Worm (Caenorhabditis elegans) whole organism, L3 larva: ENCODE data around the gene srab-6.

Experiments
- R02D3.7 ChIP-seq: fragments of 150-350 bp; optimal IDR thresholded peaks from 2 replicates; lab custom pipeline; 2014; ENCODE audit warnings: missing biosample characterization, missing genetic modification characterization
- ZK546.5 ChIP-seq: sonication (generic microtip); optimal IDR thresholded peaks from 2 replicates; lab custom pipeline; 2017; ENCODE audit warnings: missing biosample characterization, missing genetic modification characterization
- ceh-16 ChIP-seq: sonication (generic microtip); optimal IDR thresholded peaks from 2 replicates; lab custom pipeline; 2017; ENCODE audit warnings: missing biosample characterization, missing genetic modification characterization
- ceh-82 ChIP-seq: fragments of 150-350 bp; optimal IDR thresholded peaks from 2 replicates; lab custom pipeline; 2014; ENCODE audit warnings: missing biosample characterization, missing genetic modification characterization
- ceh-9 ChIP-seq: sonication (generic microtip); optimal IDR thresholded peaks from 2 replicates; lab custom pipeline; 2018; ENCODE audit warnings: missing biosample characterization, missing genetic modification characterization
- daf-12 ChIP-seq: fragments of 150-350 bp; optimal IDR thresholded peaks from 2 replicates; lab custom pipeline; 2014; ENCODE audit warnings: missing biosample characterization, missing genetic modification reagents, missing genetic modification characterization
- egl-27 ChIP-seq: sonication (generic microtip); optimal IDR thresholded peaks from 4 replicates; lab custom pipeline; 2017; ENCODE audit warnings: missing biosample characterization, missing genetic modification reagents, missing genetic modification characterization
- egl-5 ChIP-seq: fragments of 150-350 bp; optimal IDR thresholded peaks from 2 replicates; lab custom pipeline; 2017; ENCODE audit warnings: missing biosample characterization, missing genetic modification reagents, missing genetic modification characterization, inconsistent platforms
- elt-2 ChIP-seq: sonication (generic microtip); optimal IDR thresholded peaks from 2 replicates; lab custom pipeline; 2016; ENCODE audit warnings: missing genetic modification reagents, mild to moderate bottlenecking, missing genetic modification characterization, missing compliant biosample characterization
- elt-3 ChIP-seq, 3 experiments: fragments of 150-350 bp in 1 of 3; sonication (generic microtip) in 2 of 3; optimal IDR thresholded peaks; 2 replicates in 2 of 3; 4 replicates in 1 of 3; lab custom pipeline; 2014 to 2017; ENCODE audit warnings: missing biosample characterization in 3 of 3, missing genetic modification characterization in 3 of 3
- fkh-10 ChIP-seq: sonication (generic microtip); optimal IDR thresholded peaks from 2 replicates; lab custom pipeline; 2017; ENCODE audit warnings: missing biosample characterization, missing genetic modification reagents, missing genetic modification characterization
- hmg-11 ChIP-seq: sonication (generic microtip); optimal IDR thresholded peaks from 2 replicates; lab custom pipeline; 2016; ENCODE audit warnings: missing genetic modification characterization, missing compliant biosample characterization
- jun-1 ChIP-seq: fragments of 150-350 bp; optimal IDR thresholded peaks from 2 replicates; lab custom pipeline; 2014; ENCODE audit warnings: missing biosample characterization, missing genetic modification reagents, missing genetic modification characterization
- lin-15B ChIP-seq: fragments of 150-350 bp; optimal IDR thresholded peaks from 2 replicates; lab custom pipeline; 2014; ENCODE audit warnings: missing biosample characterization, missing genetic modification characterization
- lin-39 ChIP-seq: fragments of 150-350 bp; optimal IDR thresholded peaks from 2 replicates; lab custom pipeline; 2018; ENCODE audit warnings: missing biosample characterization, missing genetic modification reagents, missing genetic modification characterization
- lsy-12 ChIP-seq: sonication (generic microtip); optimal IDR thresholded peaks from 2 replicates; lab custom pipeline; 2016; ENCODE audit warnings: mild to moderate bottlenecking, missing genetic modification characterization, missing compliant biosample characterization
- nfya-1 ChIP-seq: sonication (generic microtip); optimal IDR thresholded peaks from 2 replicates; lab custom pipeline; 2017; ENCODE audit warnings: missing genetic modification characterization, mild to moderate bottlenecking, missing compliant biosample characterization, antibody characterized with exemption, moderate library complexity; ENCODE audit not compliant: insufficient read depth
- nhr-11 ChIP-seq: fragments of 150-350 bp; optimal IDR thresholded peaks from 2 replicates; lab custom pipeline; 2014; ENCODE audit warnings: missing biosample characterization, missing genetic modification characterization
- nhr-12 ChIP-seq: fragments of 150-350 bp; optimal IDR thresholded peaks from 2 replicates; lab custom pipeline; 2014; ENCODE audit warnings: missing biosample characterization, missing genetic modification characterization
- nhr-23 ChIP-seq: fragments of 150-350 bp; optimal IDR thresholded peaks from 2 replicates; lab custom pipeline; 2014; ENCODE audit warnings: missing biosample characterization, missing genetic modification reagents, missing genetic modification characterization
- nhr-25 ChIP-seq: sonication (generic microtip); optimal IDR thresholded peaks from 2 replicates; lab custom pipeline; 2017; ENCODE audit warnings: missing biosample characterization, missing genetic modification characterization
- nhr-28 ChIP-seq: fragments of 150-350 bp; optimal IDR thresholded peaks from 2 replicates; lab custom pipeline; 2014; ENCODE audit warnings: missing biosample characterization, missing genetic modification characterization
- nhr-43 ChIP-seq: sonication (generic microtip); optimal IDR thresholded peaks from 2 replicates; lab custom pipeline; 2016; ENCODE audit warnings: mild to moderate bottlenecking, missing genetic modification characterization, missing compliant biosample characterization; ENCODE audit not compliant: poor library complexity, severe bottlenecking
- nhr-76 ChIP-seq: fragments of 150-350 bp; sonication (generic microtip); optimal IDR thresholded peaks from 5 replicates; lab custom pipeline; 2014; ENCODE audit warnings: missing biosample characterization, missing genetic modification characterization
- pha-4 ChIP-seq: fragments of 150-350 bp; optimal IDR thresholded peaks from 2 replicates; lab custom pipeline; 2014; ENCODE audit warnings: missing biosample characterization, missing genetic modification reagents, missing genetic modification characterization
- pqm-1 ChIP-seq: fragments of 150-350 bp; optimal IDR thresholded peaks from 2 replicates; lab custom pipeline; 2017; ENCODE audit warnings: missing biosample characterization, missing genetic modification characterization, inconsistent platforms
- sea-2 ChIP-seq: fragments of 150-350 bp; sonication (generic microtip); optimal IDR thresholded peaks from 4 replicates; lab custom pipeline; 2014; ENCODE audit warnings: missing biosample characterization, missing genetic modification reagents, missing genetic modification characterization
- skn-1 ChIP-seq: fragments of 150-350 bp; optimal IDR thresholded peaks from 2 replicates; lab custom pipeline; 2014; ENCODE audit warnings: missing biosample characterization, missing genetic modification characterization
- snpc-4 ChIP-seq: fragments of 150-350 bp; optimal IDR thresholded peaks from 2 replicates; lab custom pipeline; 2014; ENCODE audit warnings: missing biosample characterization, missing genetic modification characterization
- unc-39 ChIP-seq: sonication (generic microtip); optimal IDR thresholded peaks from 4 replicates; lab custom pipeline; 2017; ENCODE audit warnings: missing biosample characterization, missing genetic modification characterization
- unc-62 ChIP-seq: fragments of 150-350 bp; sonication (generic microtip); optimal IDR thresholded peaks from 4 replicates; lab custom pipeline; 2014; ENCODE audit warnings: missing biosample characterization, missing genetic modification reagents, missing genetic modification characterization
- ztf-11 ChIP-seq: fragments of 150-350 bp; optimal IDR thresholded peaks from 2 replicates; lab custom pipeline; 2014; ENCODE audit warnings: missing biosample characterization, missing genetic modification characterization
- ztf-4 ChIP-seq: fragments of 150-350 bp; optimal IDR thresholded peaks from 2 replicates; lab custom pipeline; 2014; ENCODE audit warnings: missing biosample characterization, missing genetic modification characterization

Gene srab-6

ce11 chrV:3151862-3152261 lies at the start of gene srab-6:
Gene srab-6 (minus strand): TSS chrV:3151962.
- TF ChIP-seq snpc-4, result no peak
- no peak for TF ChIP-seq ceh-16 (tag; lab: Kevin White, UChicago)
- no peak for TF ChIP-seq elt-3 (tag; optimal IDR thresholded peaks at IDR 0.05; lab: Kevin White, UChicago)
- TF ChIP-seq unc-39 (tag; lab: Kevin White, UChicago), result no peak
- no peak for TF ChIP-seq sea-2 (GFP tag; lab: Kevin White, UChicago)
- no peak for TF ChIP-seq lin-15B
- no peak for TF ChIP-seq nhr-43 (tag; lab: Kevin White, UChicago)
- TF ChIP-seq ztf-11, result no peak
- no peak for TF ChIP-seq R02D3.7
- TF ChIP-seq egl-5 (tag; lab: Kevin White, UChicago), result no peak

ce11 chrV:3200323-3200722 lies 48.6 kb upstream of the srab-6 start, which contains the start of gene K08D9.4:
Gene K08D9.4 (minus strand): TSS chrV:3200423.
- no peak for TF ChIP-seq skn-1
- no peak for TF ChIP-seq ztf-4 (tag; lab: Kevin White, UChicago)
- TF ChIP-seq fkh-10, result no peak
- TF ChIP-seq nhr-43 (tag; lab: Kevin White, UChicago), result no peak
- TF ChIP-seq lin-15B, result no peak
- TF ChIP-seq daf-12 (tag; lab: Kevin White, UChicago), result no peak
- TF ChIP-seq ceh-9 (tag; lab: Kevin White, UChicago), result no peak
- TF ChIP-seq elt-3 (tag; optimal IDR thresholded peaks at IDR 0.05; lab: Kevin White, UChicago), result no peak
- TF ChIP-seq jun-1 (tag; lab: Kevin White, UChicago), result no peak
- TF ChIP-seq egl-5 (tag; lab: Kevin White, UChicago), result no peak
- TF ChIP-seq ZK546.5, result no peak
- TF ChIP-seq unc-62 (GFP tag; lab: Kevin White, UChicago), result no peak
- no peak for TF ChIP-seq nhr-76
- TF ChIP-seq unc-39 (tag; lab: Kevin White, UChicago), result no peak
- TF ChIP-seq nfya-1 (tag; lab: Kevin White, UChicago), result no peak
- TF ChIP-seq pha-4, result no peak
- no peak for TF ChIP-seq nhr-25 (tag; lab: Kevin White, UChicago)
- no peak for TF ChIP-seq elt-2
- TF ChIP-seq nhr-11 (tag; lab: Kevin White, UChicago), result no peak

DNA sequence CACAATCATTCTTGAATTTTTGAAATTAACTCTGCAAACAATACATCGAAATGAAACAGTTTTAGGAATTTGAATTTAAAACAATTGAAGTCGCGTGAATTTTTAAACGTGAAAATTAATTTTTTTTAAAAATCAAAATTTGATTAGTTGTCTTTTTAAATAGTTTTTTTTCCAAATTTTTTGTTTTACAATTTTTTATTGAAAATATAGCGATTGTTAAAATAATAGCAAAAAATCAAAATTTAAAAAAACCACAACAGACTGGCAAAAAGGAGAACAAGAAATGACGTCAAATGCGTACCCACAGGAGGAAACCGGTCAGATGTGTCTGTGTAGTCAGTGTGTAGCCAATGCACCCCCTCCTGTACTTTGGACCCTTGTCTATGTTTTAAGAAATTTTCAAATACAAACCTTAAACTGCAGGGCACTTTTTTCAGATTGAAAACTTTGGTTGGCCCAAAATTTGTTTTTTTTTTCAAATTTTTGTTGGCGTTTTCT lies 45.1 kb upstream of the srab-6 start, which contains the start of the genes Y73C8B.1 and Y73C8B.5:
Y73C8B.1 (minus strand) TSS at position 51 of the 498 bp plus-strand sequence.
Y73C8B.5 (plus strand) TSS at position 437 of the 498 bp plus-strand sequence.
- TF ChIP-seq ceh-16 (tag; lab: Kevin White, UChicago) (no peak), egl-27 (tag; lab: Kevin White, UChicago) (no peak), nhr-11 (tag; lab: Kevin White, UChicago) (peak; percentile 85), lin-39 (tag; lab: Kevin White, UChicago) (no peak), nhr-23 (tag; lab: Kevin White, UChicago) (peak; percentile 41), hmg-11 (tag; lab: Kevin White, UChicago) (no peak), elt-2 (peak; percentile 28), lin-15B (no peak), ZK546.5 (no peak), nhr-25 (tag; lab: Kevin White, UChicago) (peak; percentile 37), snpc-4 (no peak), nhr-43 (tag; lab: Kevin White, UChicago) (no peak), lsy-12 (tag; lab: Kevin White, UChicago) (no peak), nfya-1 (tag; lab: Kevin White, UChicago) (peak; percentile 22)

DNA sequence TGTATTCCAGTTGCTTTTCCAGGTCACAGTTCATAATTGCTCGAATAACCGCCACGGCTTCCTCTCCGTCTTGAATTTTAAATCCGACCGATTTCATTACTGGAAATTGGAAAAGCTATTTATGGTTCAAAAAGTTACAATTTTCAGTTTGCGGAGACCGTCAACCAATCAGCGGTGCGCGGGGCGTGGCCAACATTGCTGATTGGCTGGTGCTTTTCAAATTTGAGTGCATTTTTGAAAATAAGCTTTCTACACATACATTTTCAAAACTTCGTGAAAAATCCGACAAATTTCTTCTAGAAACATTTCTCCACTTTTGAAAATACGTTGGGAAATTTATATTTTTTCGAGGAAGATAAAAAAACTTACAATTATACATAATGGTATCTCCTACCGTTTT lies 44.1 kb upstream of the srab-6 start:
- peak; percentile 91 for TF ChIP-seq nfya-1 (tag; lab: Kevin White, UChicago)
- TF ChIP-seq hmg-11 (tag; lab: Kevin White, UChicago), result no peak

DNA sequence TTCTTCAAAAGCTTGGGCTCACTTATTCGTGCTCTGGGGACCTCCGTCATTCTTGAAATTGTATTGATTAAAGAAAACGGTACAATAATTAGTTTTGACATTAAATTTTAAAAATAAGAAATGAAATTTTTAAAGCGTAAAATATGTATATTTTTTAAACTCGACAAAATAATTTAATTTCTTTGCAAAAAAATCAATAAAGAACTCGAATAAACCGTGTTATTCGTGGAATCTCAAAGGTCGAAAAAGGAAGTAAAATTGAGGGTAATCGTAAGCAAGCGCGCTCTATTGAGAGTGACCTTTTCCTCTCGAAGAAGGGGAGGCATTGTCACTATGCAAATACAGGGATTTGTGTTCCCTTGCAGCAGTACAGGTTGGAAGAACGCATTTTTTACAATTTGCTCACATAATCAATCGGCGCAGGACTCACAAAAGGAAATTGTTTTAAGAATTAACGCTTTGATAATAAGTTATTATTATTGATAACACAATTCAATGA lies 43.2 kb upstream of the srab-6 start, which contains the start of gene Y73C8B.2:
Y73C8B.2 (minus strand) TSS at position 51 of the 499 bp plus-strand sequence.
- TF ChIP-seq nhr-23 (tag; lab: Kevin White, UChicago) (peak; percentile 59), lin-15B (peak; percentile 54), ceh-82 (no peak), nhr-25 (tag; lab: Kevin White, UChicago) (peak; percentile 50), nfya-1 (tag; lab: Kevin White, UChicago) (peak; percentile 48), pqm-1 (tag; lab: Kevin White, UChicago) (peak; percentile 2), pha-4 (peak; percentile 78), elt-2 (peak; percentile 33), nhr-28 (tag; lab: Kevin White, UChicago) (no peak), nhr-12 (tag; lab: Kevin White, UChicago) (no peak), daf-12 (tag; lab: Kevin White, UChicago) (no peak), hmg-11 (tag; lab: Kevin White, UChicago) (peak; percentile 19)
- TF ChIP-seq, all 47 proteins: peak for 8
